Worm (Caenorhabditis elegans): ENCODE measurements around the gene srsx-2.

- TF ChIP-seq aly-2 (tag; optimal IDR thresholded peaks at IDR 0.05): no peak
- TF ChIP-seq ztf-11 (tag; optimal IDR thresholded peaks at IDR 0.05): no peak
- TF ChIP-seq ama-1 (optimal IDR thresholded peaks at IDR 0.05): no peak
- no peak for TF ChIP-seq nhr-237 (tag; optimal IDR thresholded peaks at IDR 0.05)
- no peak for TF ChIP-seq mdl-1 (tag; optimal IDR thresholded peaks at IDR 0.05)
- no peak for TF ChIP-seq zag-1 (tag; optimal IDR thresholded peaks at IDR 0.05)
- TF ChIP-seq elt-3 (tag; optimal IDR thresholded peaks at IDR 0.05): no peak
These were observed 21.8 kb upstream of the srsx-2 start, which contains the start of gene srz-48 for ce11 chrV:17460061-17460460.
